Fruit fly (Drosophila melanogaster) whole organism, pupa: Measurements from ENCODE around the gene srw.
A peak's percentile ranks its signal among the peaks of the same experiment; 100 is the strongest.

Source experiments
- CG10348 ChIP-seq: fragments of 200-800 bp; sonication (Bioruptor generic); IDR thresholded peaks from 2 replicates; pipeline ENCODE4 v1.3.6; 2022; ENCODE audit warnings: missing biosample characterization, missing genetic modification characterization
- CG12605 ChIP-seq: fragments of 200-800 bp; sonication (Bioruptor generic); IDR thresholded peaks from 2 replicates; pipeline ENCODE4 v1.3.6; 2022; ENCODE audit warnings: missing biosample characterization, missing genetic modification characterization
- CG13204 ChIP-seq: fragments of 200-800 bp; sonication (Bioruptor generic); optimal IDR thresholded peaks from 2 replicates; lab custom pipeline; 2018; ENCODE audit warnings: missing biosample characterization, mild to moderate bottlenecking, missing genetic modification characterization, moderate library complexity
- CG14655 ChIP-seq: fragments of 200-800 bp; sonication (Bioruptor generic); optimal IDR thresholded peaks from 3 replicates; lab custom pipeline; 2017; ENCODE audit warnings: mild to moderate bottlenecking, missing biosample characterization, missing genetic modification reagents, missing genetic modification characterization
- CG15710 ChIP-seq: fragments of 200-800 bp; sonication (Bioruptor generic); optimal IDR thresholded peaks from 2 replicates; lab custom pipeline; 2018; ENCODE audit warnings: missing biosample characterization, mild to moderate bottlenecking, missing genetic modification characterization, moderate library complexity
- CG17806 ChIP-seq: fragments of 200-800 bp; sonication (Bioruptor generic); optimal IDR thresholded peaks from 2 replicates; lab custom pipeline; 2018; ENCODE audit warnings: missing biosample characterization, mild to moderate bottlenecking, missing genetic modification characterization, moderate library complexity
- CG32121 ChIP-seq: fragments of 200-800 bp; sonication (Bioruptor generic); IDR thresholded peaks from 2 replicates; pipeline ENCODE4 v1.3.6; 2022; ENCODE audit warnings: missing biosample characterization, missing genetic modification characterization
- CG34367 ChIP-seq: fragments of 200-800 bp; sonication (Bioruptor generic); optimal IDR thresholded peaks from 2 replicates; lab custom pipeline; 2018; ENCODE audit warnings: missing biosample characterization, mild to moderate bottlenecking, missing genetic modification characterization
- CG4496 ChIP-seq: fragments of 200-800 bp; sonication (Bioruptor generic); IDR thresholded peaks from 3 replicates; pipeline ENCODE4 v1.3.6; 2022; ENCODE audit warnings: missing biosample characterization, missing genetic modification characterization
- CG8159 ChIP-seq: fragments of 200-800 bp; sonication (Bioruptor generic); optimal IDR thresholded peaks from 3 replicates; lab custom pipeline; 2018; ENCODE audit warnings: missing biosample characterization, mild to moderate bottlenecking, missing genetic modification characterization, moderate library complexity
- CG8301 ChIP-seq: fragments of 200-800 bp; sonication (Bioruptor generic); optimal IDR thresholded peaks from 2 replicates; lab custom pipeline; 2018; ENCODE audit warnings: missing biosample characterization, mild to moderate bottlenecking, missing genetic modification characterization
- CG9948 ChIP-seq: fragments of 200-800 bp; sonication (Bioruptor generic); optimal IDR thresholded peaks from 2 replicates; lab custom pipeline; 2018; ENCODE audit warnings: missing biosample characterization, mild to moderate bottlenecking, missing genetic modification characterization, moderate library complexity
- D1 ChIP-seq: fragments of 200-800 bp; sonication (Bioruptor generic); optimal IDR thresholded peaks from 2 replicates; lab custom pipeline; 2018; ENCODE audit warnings: missing biosample characterization, mild to moderate bottlenecking, missing genetic modification characterization, moderate library complexity
- EcR ChIP-seq: fragments of 200-800 bp; sonication (Bioruptor generic); optimal IDR thresholded peaks from 3 replicates; lab custom pipeline; 2019; ENCODE audit warnings: missing biosample characterization, missing genetic modification characterization, mild to moderate bottlenecking, moderate library complexity, missing genetic modification reagents
- Ets98B ChIP-seq: fragments of 200-800 bp; sonication (Bioruptor generic); IDR thresholded peaks from 2 replicates; pipeline ENCODE4 v1.3.6; 2022; ENCODE audit warnings: missing biosample characterization, missing genetic modification characterization
- Pif1A ChIP-seq: fragments of 200-800 bp; sonication (Bioruptor generic); optimal IDR thresholded peaks from 3 replicates; lab custom pipeline; 2016; ENCODE audit warnings: missing biosample characterization, missing genetic modification characterization
- Pif1B ChIP-seq: fragments of 200-800 bp; sonication (Bioruptor generic); optimal IDR thresholded peaks from 3 replicates; lab custom pipeline; 2016; ENCODE audit warnings: missing biosample characterization, missing genetic modification characterization
- Snoo ChIP-seq: fragments of 200-800 bp; sonication (Bioruptor generic); optimal IDR thresholded peaks from 3 replicates; lab custom pipeline; 2017; ENCODE audit warnings: missing biosample characterization, mild to moderate bottlenecking, missing genetic modification characterization, inconsistent platforms
- fd96Ca ChIP-seq: fragments of 200-800 bp; sonication (Bioruptor generic); IDR thresholded peaks from 3 replicates; pipeline ENCODE4 v1.3.6; 2022; ENCODE audit warnings: missing biosample characterization, missing genetic modification characterization
- gl ChIP-seq: fragments of 200-800 bp; sonication (Bioruptor generic); optimal IDR thresholded peaks from 2 replicates; lab custom pipeline; 2018; ENCODE audit warnings: missing biosample characterization, mild to moderate bottlenecking, missing genetic modification characterization
- rn ChIP-seq: fragments of 200-800 bp; sonication (Bioruptor generic); IDR thresholded peaks from 2 replicates; pipeline ENCODE4 v1.3.6; 2022; ENCODE audit warnings: missing biosample characterization, missing genetic modification characterization

The srw gene

dm6 chr3L:4265836-4266235, 17.4 kb downstream of the srw start:
- TF ChIP-seq fd96Ca (GFP tag; lab: Robert Waterston, UW) (no peak), CG32121 (GFP tag; lab: Robert Waterston, UW) (no peak), gl (tag; lab: Kevin White, UChicago) (no peak)

dm6 chr3L:4264963-4265362, 18.3 kb downstream of the srw start:
- TF ChIP-seq gl (tag; lab: Kevin White, UChicago) (no peak), CG4496 (GFP tag; lab: Robert Waterston, UW) (no peak), CG32121 (GFP tag; lab: Robert Waterston, UW) (no peak), Pif1B (GFP tag; lab: Kevin White, UChicago) (no peak), CG17806 (tag; lab: Kevin White, UChicago) (no peak)

- TF ChIP-seq rn (GFP tag; lab: Robert Waterston, UW) (no peak), CG13204 (GFP tag; lab: Kevin White, UChicago) (no peak), Pif1B (GFP tag; lab: Kevin White, UChicago) (no peak), CG8159 (tag; lab: Kevin White, UChicago) (no peak), EcR (GFP tag; lab: Kevin White, UChicago) (no peak), Pif1A (GFP tag; lab: Kevin White, UChicago) (no peak), CG17806 (tag; lab: Kevin White, UChicago) (no peak), CG10348 (GFP tag; lab: Robert Waterston, UW) (no peak)
Observed at dm6 chr3L:4263502-4263901, 19.8 kb downstream of the srw start, which contains the start of gene CG1273. Gene CG1273 (plus strand): TSS chr3L:4263719.

- no peak for TF ChIP-seq CG32121 (GFP tag; lab: Robert Waterston, UW)
- TF ChIP-seq CG10348 (GFP tag; lab: Robert Waterston, UW) = no peak
- no peak for TF ChIP-seq CG15710 (tag; lab: Kevin White, UChicago)
- TF ChIP-seq CG12605 (GFP tag; lab: Robert Waterston, UW) = no peak
- TF ChIP-seq fd96Ca (GFP tag; lab: Robert Waterston, UW) = no peak
- TF ChIP-seq Ets98B (GFP tag; lab: Robert Waterston, UW) = no peak
- TF ChIP-seq CG14655 (GFP tag; lab: Kevin White, UChicago) = no peak
- no peak for TF ChIP-seq EcR (GFP tag; lab: Kevin White, UChicago)
- TF ChIP-seq CG34367 (tag; lab: Kevin White, UChicago) = no peak
- no peak for TF ChIP-seq rn (GFP tag; lab: Robert Waterston, UW)
- TF ChIP-seq CG9948 = no peak
Observed at dm6 chr3L:4262384-4262783, 20.9 kb downstream of the srw start, which contains the start of the genes CG11586 and VhaM9.7-a. Gene CG11586 (minus strand): TSS chr3L:4262470. Gene VhaM9.7-a (plus strand): TSS chr3L:4262705.

- TF ChIP-seq CG8159 (tag; lab: Kevin White, UChicago) (no peak), CG32121 (GFP tag; lab: Robert Waterston, UW) (no peak), Pif1A (GFP tag; lab: Kevin White, UChicago) (no peak), gl (tag; lab: Kevin White, UChicago) (no peak), CG17806 (tag; lab: Kevin White, UChicago) (no peak), CG13204 (GFP tag; lab: Kevin White, UChicago) (no peak), CG14655 (GFP tag; lab: Kevin White, UChicago) (no peak), Snoo (tag; lab: Kevin White, UChicago) (no peak), CG8301 (no peak), CG10348 (GFP tag; lab: Robert Waterston, UW) (no peak)
Observed at dm6 chr3L:4261177-4261576, 22.1 kb downstream of the srw start.

- TF ChIP-seq CG34367 (tag; lab: Kevin White, UChicago) = peak; percentile 61
- TF ChIP-seq CG9948 = peak; percentile 69
- TF ChIP-seq CG13204 (GFP tag; lab: Kevin White, UChicago) = no peak
- TF ChIP-seq CG17806 (tag; lab: Kevin White, UChicago) = peak; percentile 70
- TF ChIP-seq Ets98B (GFP tag; lab: Robert Waterston, UW) = peak; percentile 47; the same call in 1 of the 2 replicates
- TF ChIP-seq Snoo (tag; lab: Kevin White, UChicago) = peak; percentile 68
- TF ChIP-seq CG8301 = peak; percentile 63
- TF ChIP-seq fd96Ca (GFP tag; lab: Robert Waterston, UW) = no peak
- TF ChIP-seq D1 (tag; lab: Kevin White, UChicago) = no peak
- TF ChIP-seq gl (tag; lab: Kevin White, UChicago) = peak; percentile 31
- TF ChIP-seq CG15710 (tag; lab: Kevin White, UChicago) = peak; percentile 77
- peak; percentile 82 for TF ChIP-seq CG4496 (GFP tag; lab: Robert Waterston, UW)
- no peak for TF ChIP-seq CG10348 (GFP tag; lab: Robert Waterston, UW)
- no peak for TF ChIP-seq CG14655 (GFP tag; lab: Kevin White, UChicago)
- peak; percentile 80 for TF ChIP-seq CG8159 (tag; lab: Kevin White, UChicago)
- TF ChIP-seq CG12605 (GFP tag; lab: Robert Waterston, UW) = no peak
- TF ChIP-seq CG32121 (GFP tag; lab: Robert Waterston, UW) = peak; percentile 66
- peak; percentile 34 for TF ChIP-seq EcR (GFP tag; lab: Kevin White, UChicago)
- no peak for TF ChIP-seq Pif1A (GFP tag; lab: Kevin White, UChicago)
Observed at dm6 chr3L:4259102-4259558, 24.1 kb downstream of the srw start, which contains the start of the genes CG15011 and CG1309. Gene CG15011 (minus strand): TSS chr3L:4259152. Gene CG1309 (plus strand): TSS chr3L:4259430.
